Fruit fly (Drosophila melanogaster) whole organism, embryonic: ENCODE measurements around the gene gNacalpha.

Experiments used
- CG10274 ChIP-seq: fragments of 200-800 bp; sonication (Bioruptor generic); optimal IDR thresholded peaks from 3 replicates; lab custom pipeline; 2017; ENCODE audit warnings: missing biosample characterization, mild to moderate bottlenecking, missing genetic modification characterization
- CG10543 ChIP-seq: fragments of 200-800 bp; sonication (Bioruptor generic); optimal IDR thresholded peaks from 3 replicates; lab custom pipeline; 2017; ENCODE audit warnings: missing biosample characterization, mild to moderate bottlenecking, missing genetic modification characterization, moderate library complexity
- CG11085 ChIP-seq: fragments of 200-800 bp; sonication (Bioruptor generic); IDR thresholded peaks from 2 replicates; pipeline ENCODE4 v1.3.6; 2022; ENCODE audit warnings: missing biosample characterization, missing genetic modification characterization
- CG12071 ChIP-seq: fragments of 200-800 bp; sonication (Bioruptor generic); optimal IDR thresholded peaks from 3 replicates; lab custom pipeline; 2018; ENCODE audit warnings: missing biosample characterization, mild to moderate bottlenecking, missing genetic modification characterization
- CG14014 ChIP-seq: fragments of 200-800 bp; sonication (Bioruptor generic); IDR thresholded peaks from 2 replicates; pipeline ENCODE4 v1.3.6; 2022; ENCODE audit warnings: missing biosample characterization, missing genetic modification characterization
- CG14667 ChIP-seq: fragments of 200-800 bp; sonication (Bioruptor generic); IDR thresholded peaks from 2 replicates; pipeline ENCODE4 v1.3.6; 2022; ENCODE audit warnings: missing biosample characterization, missing genetic modification characterization
- CG15011 ChIP-seq: fragments of 200-800 bp; sonication (Bioruptor generic); optimal IDR thresholded peaks from 3 replicates; lab custom pipeline; 2018; ENCODE audit warnings: missing biosample characterization, mild to moderate bottlenecking, missing genetic modification characterization
- CG16863 ChIP-seq: fragments of 200-800 bp; sonication (Bioruptor generic); optimal IDR thresholded peaks from 3 replicates; lab custom pipeline; 2016; ENCODE audit warnings: missing biosample characterization, missing genetic modification characterization
- CG17359 ChIP-seq: fragments of 200-800 bp; sonication (Bioruptor generic); optimal IDR thresholded peaks from 3 replicates; lab custom pipeline; 2018; ENCODE audit warnings: missing biosample characterization, mild to moderate bottlenecking, missing genetic modification characterization, moderate library complexity
- CG1792 ChIP-seq: fragments of 200-800 bp; sonication (Bioruptor generic); optimal IDR thresholded peaks from 2 replicates; lab custom pipeline; 2016; ENCODE audit warnings: missing biosample characterization, missing genetic modification characterization
- CG2120 ChIP-seq: fragments of 200-800 bp; sonication (Bioruptor generic); optimal IDR thresholded peaks from 3 replicates; lab custom pipeline; 2016; ENCODE audit warnings: missing biosample characterization, missing genetic modification characterization
- CG2875 ChIP-seq: fragments of 200-800 bp; sonication (Bioruptor generic); optimal IDR thresholded peaks from 2 replicates; lab custom pipeline; 2017; ENCODE audit warnings: missing biosample characterization, mild to moderate bottlenecking, missing genetic modification characterization, missing genetic modification reagents
- CG32532 ChIP-seq: fragments of 200-800 bp; sonication (Bioruptor generic); IDR thresholded peaks from 2 replicates; pipeline ENCODE4 v1.3.6; 2022; ENCODE audit warnings: missing biosample characterization, missing genetic modification characterization
- CG33557 ChIP-seq: fragments of 200-800 bp; sonication (Bioruptor generic); optimal IDR thresholded peaks from 2 replicates; lab custom pipeline; 2019; ENCODE audit warnings: missing biosample characterization, mild to moderate bottlenecking, missing genetic modification characterization, moderate library complexity
- CG3407 ChIP-seq: fragments of 200-800 bp; sonication (Bioruptor generic); optimal IDR thresholded peaks from 2 replicates; lab custom pipeline; 2018; ENCODE audit warnings: missing biosample characterization, mild to moderate bottlenecking, missing genetic modification characterization
- CG3995 ChIP-seq: fragments of 200-800 bp; sonication (Bioruptor generic); optimal IDR thresholded peaks from 3 replicates; lab custom pipeline; 2016; ENCODE audit warnings: missing biosample characterization, missing genetic modification characterization
- CG4282 ChIP-seq: fragments of 200-800 bp; sonication (Bioruptor generic); optimal IDR thresholded peaks from 2 replicates; lab custom pipeline; 2016; ENCODE audit warnings: missing biosample characterization, missing genetic modification characterization
- CG5953 ChIP-seq: fragments of 200-800 bp; sonication (Bioruptor generic); IDR thresholded peaks from 2 replicates; pipeline ENCODE4 v1.3.6; 2022; ENCODE audit warnings: missing biosample characterization, missing genetic modification characterization
- CG6791 ChIP-seq: fragments of 200-800 bp; sonication (Bioruptor generic); IDR thresholded peaks from 3 replicates; pipeline ENCODE4 v1.3.6; 2022; ENCODE audit warnings: missing biosample characterization, missing genetic modification characterization; ENCODE audit not compliant: partially characterized antibody
- CG6854 ChIP-seq: fragments of 200-800 bp; sonication (Bioruptor generic); optimal IDR thresholded peaks from 3 replicates; lab custom pipeline; 2017; ENCODE audit warnings: missing biosample characterization, mild to moderate bottlenecking, missing genetic modification characterization
- CG8290 ChIP-seq, 3 experiments: fragments of 200-800 bp; sonication (Bioruptor generic); optimal IDR thresholded peaks; 2 replicates each; lab custom pipeline; 2016 to 2019; ENCODE audit warnings: missing biosample characterization in 3 of 3, missing genetic modification characterization in 3 of 3, mild to moderate bottlenecking in 2 of 3, moderate library complexity in 1 of 3
- CG9437 ChIP-seq: fragments of 200-800 bp; sonication (Bioruptor generic); optimal IDR thresholded peaks from 2 replicates; lab custom pipeline; 2018; ENCODE audit warnings: missing biosample characterization, mild to moderate bottlenecking, missing genetic modification characterization
- CG9876 ChIP-seq: fragments of 200-800 bp; sonication (Bioruptor generic); optimal IDR thresholded peaks from 2 replicates; lab custom pipeline; 2016; ENCODE audit warnings: missing biosample characterization, missing genetic modification characterization
- CTCF ChIP-seq: fragments of 200-800 bp; sonication (Bioruptor generic); optimal IDR thresholded peaks from 2 replicates; lab custom pipeline; 2017; ENCODE audit warnings: missing biosample characterization, mild to moderate bottlenecking, missing genetic modification characterization, moderate library complexity
- D19B ChIP-seq: fragments of 200-800 bp; sonication (Bioruptor generic); optimal IDR thresholded peaks from 2 replicates; lab custom pipeline; 2017; ENCODE audit warnings: missing biosample characterization, mild to moderate bottlenecking, missing genetic modification characterization
- Dbx ChIP-seq: fragments of 200-800 bp; sonication (Bioruptor generic); IDR thresholded peaks from 3 replicates; pipeline ENCODE4 v1.3.6; 2022; ENCODE audit warnings: missing biosample characterization, missing genetic modification characterization
- ERR ChIP-seq: fragments of 200-800 bp; sonication (Bioruptor generic); optimal IDR thresholded peaks from 2 replicates; lab custom pipeline; 2016; ENCODE audit warnings: missing biosample characterization, missing genetic modification characterization
- Elba2 ChIP-seq: fragments of 200-800 bp; sonication (Bioruptor generic); optimal IDR thresholded peaks from 3 replicates; lab custom pipeline; 2016; ENCODE audit warnings: missing biosample characterization, missing genetic modification characterization
- H15 ChIP-seq: fragments of 200-800 bp; sonication (Bioruptor generic); IDR thresholded peaks from 3 replicates; pipeline ENCODE4 v1.3.6; 2022; ENCODE audit warnings: missing biosample characterization, missing genetic modification characterization
- Hsf ChIP-seq: fragments of 200-800 bp; sonication (Bioruptor generic); optimal IDR thresholded peaks from 3 replicates; lab custom pipeline; 2016; ENCODE audit warnings: missing biosample characterization, missing genetic modification characterization
- Oli ChIP-seq: fragments of 200-800 bp; sonication (Bioruptor generic); optimal IDR thresholded peaks from 2 replicates; lab custom pipeline; 2018; ENCODE audit warnings: missing biosample characterization, mild to moderate bottlenecking, missing genetic modification characterization, moderate library complexity
- TFAM ChIP-seq: fragments of 200-800 bp; sonication (Bioruptor generic); optimal IDR thresholded peaks from 2 replicates; lab custom pipeline; 2017; ENCODE audit warnings: missing biosample characterization, missing genetic modification characterization, inconsistent platforms
- Taf1 ChIP-seq: fragments of 200-800 bp; sonication (Bioruptor generic); IDR thresholded peaks from 2 replicates; pipeline ENCODE4 v1.3.6; 2022; ENCODE audit warnings: missing biosample characterization, missing genetic modification characterization
- YL-1 ChIP-seq: fragments of 200-800 bp; sonication (Bioruptor generic); optimal IDR thresholded peaks from 3 replicates; lab custom pipeline; 2017; ENCODE audit warnings: missing biosample characterization, mild to moderate bottlenecking, missing genetic modification characterization
- ara ChIP-seq: fragments of 200-800 bp; sonication (Bioruptor generic); IDR thresholded peaks from 2 replicates; pipeline ENCODE4 v1.3.6; 2022; ENCODE audit warnings: missing biosample characterization, missing genetic modification characterization
- bab2 ChIP-seq: fragments of 200-800 bp; sonication (Bioruptor generic); optimal IDR thresholded peaks from 2 replicates; lab custom pipeline; 2016; ENCODE audit warnings: missing biosample characterization, missing genetic modification characterization
- dimm ChIP-seq: fragments of 200-800 bp; sonication (Bioruptor generic); IDR thresholded peaks from 2 replicates; pipeline ENCODE4 v1.3.6; 2022; ENCODE audit warnings: missing biosample characterization, missing genetic modification characterization
- disco-r ChIP-seq: fragments of 200-800 bp; sonication (Bioruptor generic); optimal IDR thresholded peaks from 2 replicates; lab custom pipeline; 2016; ENCODE audit warnings: missing biosample characterization, missing genetic modification characterization
- dmrt99B ChIP-seq: fragments of 200-800 bp; sonication (Bioruptor generic); optimal IDR thresholded peaks from 2 replicates; lab custom pipeline; 2018; ENCODE audit warnings: missing biosample characterization, mild to moderate bottlenecking, missing genetic modification characterization, moderate library complexity
- dysf ChIP-seq: fragments of 200-800 bp; sonication (Bioruptor generic); IDR thresholded peaks from 3 replicates; pipeline ENCODE4 v1.3.6; 2022; ENCODE audit warnings: missing biosample characterization, missing genetic modification characterization
- ftz-f1 ChIP-seq: fragments of 200-800 bp; sonication (Bioruptor generic); optimal IDR thresholded peaks from 2 replicates; lab custom pipeline; 2016; ENCODE audit warnings: missing biosample characterization, missing genetic modification characterization
- gcm2 ChIP-seq: fragments of 200-800 bp; sonication (Bioruptor generic); optimal IDR thresholded peaks from 2 replicates; lab custom pipeline; 2016; ENCODE audit warnings: missing biosample characterization, missing genetic modification characterization
- kah ChIP-seq: fragments of 200-800 bp; sonication (Bioruptor generic); optimal IDR thresholded peaks from 2 replicates; lab custom pipeline; 2018; ENCODE audit warnings: missing biosample characterization, mild to moderate bottlenecking, missing genetic modification characterization
- lbe ChIP-seq: fragments of 200-800 bp; sonication (Bioruptor generic); optimal IDR thresholded peaks from 2 replicates; lab custom pipeline; 2016; ENCODE audit warnings: missing biosample characterization, mild to moderate bottlenecking, missing genetic modification characterization
- pho ChIP-seq: fragments of 200-800 bp; sonication (Bioruptor generic); optimal IDR thresholded peaks from 2 replicates; lab custom pipeline; 2016; ENCODE audit warnings: missing biosample characterization, missing genetic modification characterization
- pum ChIP-seq: fragments of 200-800 bp; sonication (Bioruptor generic); optimal IDR thresholded peaks from 2 replicates; lab custom pipeline; 2016; ENCODE audit warnings: missing biosample characterization, missing genetic modification characterization
- unc-4 ChIP-seq: fragments of 200-800 bp; sonication (Bioruptor generic); IDR thresholded peaks from 2 replicates; pipeline ENCODE4 v1.3.6; 2022; ENCODE audit warnings: missing biosample characterization, missing genetic modification characterization; ENCODE audit not compliant: partially characterized antibody
- unpg ChIP-seq: fragments of 200-800 bp; sonication (Bioruptor generic); optimal IDR thresholded peaks from 3 replicates; lab custom pipeline; 2018; ENCODE audit warnings: missing biosample characterization, mild to moderate bottlenecking, missing genetic modification characterization, moderate library complexity
- usp ChIP-seq: fragments of >200 bp; optimal IDR thresholded peaks from 2 replicates; lab custom pipeline; 2017; ENCODE audit warnings: missing biosample characterization, missing genetic modification characterization
- vnd ChIP-seq: fragments of 200-800 bp; sonication (Bioruptor generic); IDR thresholded peaks from 3 replicates; pipeline ENCODE4 v1.3.6; 2022; ENCODE audit warnings: missing biosample characterization, missing genetic modification characterization; ENCODE audit not compliant: partially characterized antibody
- zfh1 ChIP-seq: fragments of 200-800 bp; sonication (Bioruptor generic); IDR thresholded peaks from 3 replicates; pipeline ENCODE4 v1.3.6; 2022; ENCODE audit warnings: missing biosample characterization, missing genetic modification characterization

The gNacalpha gene

DNA sequence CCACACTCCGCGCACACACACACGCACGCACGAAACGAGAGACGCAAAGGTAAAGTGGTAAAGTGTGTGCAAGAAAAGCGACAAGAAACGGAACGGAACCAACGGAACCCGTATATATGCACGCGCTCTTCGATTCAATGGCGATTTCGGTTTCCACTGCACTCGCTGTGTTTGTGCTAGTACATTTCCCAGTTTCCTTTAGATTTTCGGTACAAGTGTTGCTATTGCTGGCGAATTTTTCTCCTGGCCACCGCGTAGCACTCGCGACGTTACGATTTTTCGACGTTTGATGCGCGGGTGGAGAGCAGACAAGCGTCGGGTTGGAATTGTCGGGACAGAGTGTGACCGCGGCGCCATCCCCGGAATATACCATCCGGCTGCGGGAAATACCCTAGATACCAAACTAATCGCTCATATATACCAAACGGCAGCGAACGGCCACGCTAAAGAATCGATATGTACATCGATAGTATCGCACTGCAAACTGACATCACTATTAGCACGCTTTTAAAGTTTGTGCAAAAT, 40.5 kb downstream of the gNacalpha start, which contains the start of the genes S and ast (continued):
- TF ChIP-seq ftz-f1 (GFP tag; lab: Kevin White, UChicago) (peak; percentile 33), dmrt99B (tag; lab: Kevin White, UChicago) (no peak), Taf1 (GFP tag; lab: Robert Waterston, UW) (no peak), pho (peak; percentile 62), ara (0 out of 2 replicates have a peak, but pooled peaks have one; percentile 6), CG1792 (GFP tag; lab: Kevin White, UChicago) (no peak), CG2120 (GFP tag; lab: Kevin White, UChicago) (peak; percentile 19), CG11085 (GFP tag; lab: Robert Waterston, UW) (no peak), CG9876 (GFP tag; lab: Kevin White, UChicago) (peak; percentile 40), unpg (GFP tag; lab: Kevin White, UChicago) (peak; percentile 25), usp (no peak), lbe (GFP tag; lab: Kevin White, UChicago) (no peak), CG5953 (GFP tag; lab: Robert Waterston, UW) (no peak), CG9437 (GFP tag; lab: Kevin White, UChicago) (peak; percentile 92), Hsf (GFP tag; lab: Kevin White, UChicago) (peak; percentile 20), ERR (GFP tag; lab: Kevin White, UChicago) (peak; percentile 51), CG6854 (GFP tag; lab: Kevin White, UChicago) (peak; percentile 58), CG12071 (GFP tag; lab: Kevin White, UChicago) (no peak), CG14014 (0 out of 2 replicates have a peak, but pooled peaks have one; percentile 26), CG6791 (GFP tag; lab: Robert Waterston, UW) (peak; percentile 98), YL-1 (GFP tag; lab: Kevin White, UChicago) (peak; percentile 76), CG8290 (GFP tag; optimal IDR thresholded peaks at IDR 0.05; lab: Kevin White, UChicago) (peak; percentile 37), CG8290 (tag; optimal IDR thresholded peaks at IDR 0.05; lab: Kevin White, UChicago) (no peak), CG3407 (GFP tag; lab: Kevin White, UChicago) (no peak), disco-r (GFP tag; lab: Kevin White, UChicago) (no peak), CG14667 (no peak), Dbx (GFP tag; lab: Robert Waterston, UW) (peak; percentile 69; the same call in 2 of the 3 replicates), CG10274 (GFP tag; lab: Kevin White, UChicago) (no peak), H15 (GFP tag; lab: Robert Waterston, UW) (no peak), CG4282 (GFP tag; lab: Kevin White, UChicago) (peak; percentile 36), Elba2 (no peak), dimm (GFP tag; lab: Robert Waterston, UW) (no peak), TFAM (GFP tag; lab: Kevin White, UChicago) (no peak), CG10543 (GFP tag; lab: Kevin White, UChicago) (peak; percentile 40), CG2875 (GFP tag; lab: Kevin White, UChicago) (peak; percentile 28), zfh1 (GFP tag; lab: Robert Waterston, UW) (peak; percentile 61; the same call in 2 of the 3 replicates), CG33557 (GFP tag; lab: Kevin White, UChicago) (no peak), unc-4 (GFP tag; lab: Robert Waterston, UW) (peak; percentile 98), dysf (GFP tag; lab: Robert Waterston, UW) (0 out of 3 replicates have a peak, but pooled peaks have one; percentile 27), D19B (GFP tag; lab: Kevin White, UChicago) (no peak), pum (GFP tag; lab: Kevin White, UChicago) (peak; percentile 0), CG32532 (GFP tag; lab: Robert Waterston, UW) (peak; percentile 37; the same call in 1 of the 2 replicates), kah (GFP tag; lab: Kevin White, UChicago) (no peak), CG16863 (GFP tag; lab: Kevin White, UChicago) (peak; percentile 52), vnd (peak; percentile 93), Oli (no peak), bab2 (GFP tag; lab: Kevin White, UChicago) (no peak), gcm2 (GFP tag; lab: Kevin White, UChicago) (no peak), CTCF (GFP tag; lab: Kevin White, UChicago) (no peak), CG15011 (no peak), CG3995 (no peak), CG17359 (tag; lab: Kevin White, UChicago) (no peak)
